Worm (Caenorhabditis elegans) whole organism, L1 larva: ENCODE measurements around the gene T27E7.9.
"Not testable (repeated sequence)": the region's sequence is repeated elsewhere in the genome, so short reads cannot be mapped to it uniquely, and the experiment has no call there.

Source experiments
- C04F5.9 ChIP-seq: sonication (generic microtip); optimal IDR thresholded peaks from 2 replicates; lab custom pipeline; 2016; ENCODE audit warnings: missing genetic modification characterization, missing compliant biosample characterization
- Y116A8C.19 ChIP-seq: sonication (generic microtip); optimal IDR thresholded peaks from 2 replicates; lab custom pipeline; 2016; ENCODE audit warnings: missing compliant biosample characterization, missing genetic modification characterization, borderline replicate concordance
- alr-1 ChIP-seq: fragments of 200-800 bp; sonication (Bioruptor generic); optimal IDR thresholded peaks from 2 replicates; lab custom pipeline; 2018; ENCODE audit warnings: borderline replicate concordance, mild to moderate bottlenecking, missing genetic modification characterization, missing compliant biosample characterization
- blmp-1 ChIP-seq: fragments of 150-350 bp; optimal IDR thresholded peaks from 2 replicates; lab custom pipeline; 2014; ENCODE audit warnings: missing biosample characterization, missing genetic modification characterization
- ces-1 ChIP-seq: fragments of 150-350 bp; optimal IDR thresholded peaks from 2 replicates; lab custom pipeline; 2014; ENCODE audit warnings: missing biosample characterization, missing genetic modification reagents, missing genetic modification characterization
- dpl-1 ChIP-seq, 3 experiments: fragments of 150-350 bp in 2 of 3; sonication (generic microtip) in 1 of 3; optimal IDR thresholded peaks; 2 replicates each; lab custom pipeline; 2014 to 2017; ENCODE audit warnings: missing biosample characterization in 3 of 3, missing genetic modification characterization in 3 of 3, missing genetic modification reagents in 3 of 3
- efl-1 ChIP-seq, 4 experiments: fragments of 150-350 bp; optimal IDR thresholded peaks in 3 of 4; peaks in 1 of 4; 1 replicate in 1 of 4; 2 replicates in 3 of 4; lab custom pipeline; 2014; ENCODE audit warnings: missing biosample characterization in 2 of 4, missing genetic modification characterization in 2 of 4, missing genetic modification reagents in 2 of 4
- efl-3 ChIP-seq: fragments of 200-800 bp; sonication (Bioruptor generic); optimal IDR thresholded peaks from 2 replicates; lab custom pipeline; 2018; ENCODE audit warnings: mild to moderate bottlenecking, missing genetic modification characterization, missing compliant biosample characterization
- elt-2 ChIP-seq: sonication (generic microtip); optimal IDR thresholded peaks from 2 replicates; lab custom pipeline; 2016; ENCODE audit warnings: missing genetic modification characterization, mild to moderate bottlenecking, inconsistent platforms, missing compliant biosample characterization, missing genetic modification reagents
- fkh-10 ChIP-seq: sonication (generic microtip); optimal IDR thresholded peaks from 2 replicates; lab custom pipeline; 2017; ENCODE audit warnings: missing biosample characterization, missing genetic modification reagents, missing genetic modification characterization
- fkh-8 ChIP-seq: sonication (generic microtip); optimal IDR thresholded peaks from 2 replicates; lab custom pipeline; 2016; ENCODE audit warnings: mild to moderate bottlenecking, missing genetic modification characterization, missing compliant biosample characterization
- irx-1 ChIP-seq: sonication (generic microtip); optimal IDR thresholded peaks from 2 replicates; lab custom pipeline; 2016; ENCODE audit warnings: missing genetic modification characterization, missing compliant biosample characterization
- lin-13 ChIP-seq: fragments of 150-350 bp; optimal IDR thresholded peaks from 2 replicates; lab custom pipeline; 2014; ENCODE audit warnings: missing biosample characterization, missing genetic modification reagents, missing genetic modification characterization
- lin-14 ChIP-seq: fragments of 200-800 bp; sonication (Bioruptor generic); optimal IDR thresholded peaks from 2 replicates; lab custom pipeline; 2018; ENCODE audit warnings: mild to moderate bottlenecking, missing genetic modification characterization, moderate library complexity, missing compliant biosample characterization
- lin-35 ChIP-seq, 2 experiments: fragments of 150-350 bp; optimal IDR thresholded peaks; 2 replicates each; lab custom pipeline; 2014; ENCODE audit warnings: missing biosample characterization in 2 of 2, missing genetic modification characterization in 2 of 2, missing genetic modification reagents in 2 of 2
- lin-39 ChIP-seq: fragments of 150-350 bp; optimal IDR thresholded peaks from 2 replicates; lab custom pipeline; 2014; ENCODE audit warnings: missing biosample characterization, missing genetic modification reagents, missing genetic modification characterization
- lir-3 ChIP-seq: sonication (generic microtip); optimal IDR thresholded peaks from 2 replicates; lab custom pipeline; 2016; ENCODE audit warnings: mild to moderate bottlenecking, missing genetic modification characterization, moderate library complexity, missing compliant biosample characterization; ENCODE audit not compliant: poor library complexity
- mdl-1 ChIP-seq, 2 experiments: fragments of 150-350 bp; optimal IDR thresholded peaks; 2 replicates each; lab custom pipeline; 2014 to 2017; ENCODE audit warnings: missing biosample characterization in 2 of 2, missing genetic modification characterization in 2 of 2, inconsistent platforms in 1 of 2
- mef-2 ChIP-seq: fragments of 150-350 bp; optimal IDR thresholded peaks from 2 replicates; lab custom pipeline; 2014; ENCODE audit warnings: missing biosample characterization, missing genetic modification characterization
- mep-1 ChIP-seq: fragments of 150-350 bp; optimal IDR thresholded peaks from 2 replicates; lab custom pipeline; 2014; ENCODE audit warnings: missing biosample characterization, missing genetic modification characterization
- nhr-12 ChIP-seq: sonication (generic microtip); optimal IDR thresholded peaks from 2 replicates; lab custom pipeline; 2017; ENCODE audit warnings: missing biosample characterization, missing genetic modification characterization
- nhr-19 ChIP-seq: fragments of 200-800 bp; sonication (Bioruptor generic); conservative IDR thresholded peaks from 2 replicates; pipeline ENCODE4 v1.3.6; 2022; ENCODE audit warnings: missing genetic modification characterization, missing compliant biosample characterization
- nhr-237 ChIP-seq: fragments of 150-350 bp; optimal IDR thresholded peaks from 2 replicates; lab custom pipeline; 2014; ENCODE audit warnings: missing biosample characterization, missing genetic modification characterization
- nhr-47 ChIP-seq: sonication (generic microtip); optimal IDR thresholded peaks from 2 replicates; lab custom pipeline; 2016; ENCODE audit warnings: mild to moderate bottlenecking, missing genetic modification characterization, moderate library complexity, missing compliant biosample characterization
- nhr-71 ChIP-seq: sonication (generic microtip); optimal IDR thresholded peaks from 2 replicates; lab custom pipeline; 2016; ENCODE audit warnings: mild to moderate bottlenecking, missing genetic modification characterization, moderate library complexity, missing compliant biosample characterization
- nhr-76 ChIP-seq: sonication (generic microtip); optimal IDR thresholded peaks from 2 replicates; lab custom pipeline; 2017; ENCODE audit warnings: missing biosample characterization, missing genetic modification characterization
- nhr-77 ChIP-seq: fragments of 150-350 bp; optimal IDR thresholded peaks from 2 replicates; lab custom pipeline; 2014; ENCODE audit warnings: missing biosample characterization, missing genetic modification characterization
- nhr-85 ChIP-seq: sonication (generic microtip); peaks from one replicate; lab custom pipeline; 2016; ENCODE audit warnings: missing genetic modification characterization, inconsistent platforms, missing compliant biosample characterization
- nhr-90 ChIP-seq: sonication (generic microtip); optimal IDR thresholded peaks from 2 replicates; lab custom pipeline; 2016; ENCODE audit warnings: mild to moderate bottlenecking, missing genetic modification characterization, missing compliant biosample characterization; ENCODE audit not compliant: poor library complexity
- pax-3 ChIP-seq: fragments of 200-800 bp; sonication (Bioruptor generic); optimal IDR thresholded peaks from 2 replicates; lab custom pipeline; 2018; ENCODE audit warnings: mild to moderate bottlenecking, missing genetic modification characterization, moderate library complexity, missing compliant biosample characterization
- snpc-4 ChIP-seq: fragments of 150-350 bp; optimal IDR thresholded peaks from 2 replicates; lab custom pipeline; 2014; ENCODE audit warnings: missing biosample characterization, missing genetic modification characterization
- sup-37 ChIP-seq: fragments of 200-800 bp; sonication (Bioruptor generic); optimal IDR thresholded peaks from 2 replicates; lab custom pipeline; 2018; ENCODE audit warnings: mild to moderate bottlenecking, missing genetic modification characterization, missing compliant biosample characterization
- tbx-2 ChIP-seq: sonication (generic microtip); optimal IDR thresholded peaks from 2 replicates; lab custom pipeline; 2016; ENCODE audit warnings: missing genetic modification characterization, missing compliant biosample characterization
- unc-130 ChIP-seq: fragments of 150-350 bp; optimal IDR thresholded peaks from 2 replicates; lab custom pipeline; 2017; ENCODE audit warnings: missing biosample characterization, missing genetic modification characterization, inconsistent platforms
- unc-62 ChIP-seq: fragments of 150-350 bp; optimal IDR thresholded peaks from 2 replicates; lab custom pipeline; 2014; ENCODE audit warnings: missing biosample characterization, missing genetic modification reagents, missing genetic modification characterization
- unc-98 ChIP-seq: fragments of 200-800 bp; sonication (Bioruptor generic); IDR thresholded peaks from 2 replicates; pipeline ENCODE4 v1.3.6; 2022; ENCODE audit warnings: missing genetic modification characterization, missing compliant biosample characterization
- xbp-1 ChIP-seq: sonication (generic microtip); optimal IDR thresholded peaks from 2 replicates; lab custom pipeline; 2016; ENCODE audit warnings: missing genetic modification characterization, missing compliant biosample characterization
- zip-4 ChIP-seq: fragments of 200-800 bp; sonication (Bioruptor generic); optimal IDR thresholded peaks from 2 replicates; lab custom pipeline; 2018; ENCODE audit warnings: mild to moderate bottlenecking, missing genetic modification characterization, moderate library complexity, missing compliant biosample characterization
- ztf-11 ChIP-seq, 2 experiments: sonication (generic microtip); optimal IDR thresholded peaks; 2 replicates each; lab custom pipeline; 2016 to 2017; ENCODE audit warnings: missing genetic modification characterization in 2 of 2, missing biosample characterization in 1 of 2, missing compliant biosample characterization in 1 of 2
- ztf-4 ChIP-seq: fragments of 150-350 bp; optimal IDR thresholded peaks from 2 replicates; lab custom pipeline; 2014; ENCODE audit warnings: missing biosample characterization, missing genetic modification characterization

T27E7.9 gene

ce11 chrIV:14551870-14552269, 2.7 kb upstream of the T27E7.9 start, which contains the start of gene pals-30:
Gene pals-30, minus strand, starts transcription at chrIV:14551970.
- TF ChIP-seq nhr-76 (tag; lab: Kevin White, UChicago); C04F5.9 (tag; lab: Kevin White, UChicago); unc-98 (GFP tag; lab: Robert Waterston, UW): not testable (repeated sequence)

- TF ChIP-seq nhr-71 (no peak), zip-4 (GFP tag; lab: Kevin White, UChicago) (no peak), mef-2 (tag; lab: Kevin White, UChicago) (no peak), tbx-2 (tag; lab: Kevin White, UChicago) (no peak), efl-3 (GFP tag; lab: Kevin White, UChicago) (no peak), blmp-1 (tag; lab: Kevin White, UChicago) (no peak), fkh-8 (tag; lab: Kevin White, UChicago) (no peak), lin-39 (tag; lab: Kevin White, UChicago) (no peak), irx-1 (tag; lab: Kevin White, UChicago) (no peak), nhr-237 (tag; lab: Kevin White, UChicago) (no peak), ztf-11 (tag; optimal IDR thresholded peaks at IDR 0.05; lab: Kevin White, UChicago) (no peak), nhr-19 (GFP tag; lab: Robert Waterston, UW) (no peak), lin-14 (GFP tag; lab: Kevin White, UChicago) (no peak), ces-1 (GFP tag; lab: Kevin White, UChicago) (no peak), C04F5.9 (tag; lab: Kevin White, UChicago) (no peak), Y116A8C.19 (tag; lab: Kevin White, UChicago) (no peak), fkh-10 (GFP tag; lab: Kevin White, UChicago) (no peak), nhr-12 (tag; lab: Kevin White, UChicago) (no peak)
These were observed 1.9 kb downstream of the T27E7.9 start for ce11 chrIV:14547292-14547691.

- TF ChIP-seq unc-62 (no peak), zip-4 (GFP tag; lab: Kevin White, UChicago) (no peak), mep-1 (tag; lab: Kevin White, UChicago) (no peak), nhr-90 (tag; lab: Kevin White, UChicago) (no peak), nhr-12 (tag; lab: Kevin White, UChicago) (no peak), pax-3 (no peak), nhr-47 (tag; lab: Kevin White, UChicago) (no peak)
These were observed 6.7 kb downstream of the T27E7.9 start, which contains the start of gene pals-29 for ce11 chrIV:14542517-14542916. Gene pals-29, minus strand, starts transcription at chrIV:14542617.

DNA sequence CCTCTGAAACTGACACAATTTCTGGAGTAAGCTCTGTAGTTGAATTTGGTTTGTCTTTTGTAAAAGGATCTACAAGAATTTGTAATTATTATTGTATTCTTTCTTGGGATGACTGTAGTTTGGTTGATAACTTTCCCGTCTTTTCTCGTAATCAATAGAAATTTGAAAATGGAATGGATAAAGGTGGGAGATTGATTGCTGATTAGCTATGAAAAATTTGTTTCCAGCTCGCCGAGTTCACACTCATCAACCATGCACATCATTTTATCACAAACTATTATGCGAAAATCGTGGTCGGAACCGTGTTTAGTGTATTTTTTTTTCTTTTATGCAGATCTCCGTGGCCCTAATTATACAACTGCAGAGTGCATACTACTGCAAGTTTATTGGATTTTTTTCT, 12.3 kb downstream of the T27E7.9 start, which contains the start of gene T27E7.5:
T27E7.5 (plus strand) TSS at position 253 of the 400 bp plus-strand sequence.
- TF ChIP-seq alr-1 (tag; lab: Kevin White, UChicago) (no peak), lir-3 (tag; lab: Kevin White, UChicago) (no peak)

DNA sequence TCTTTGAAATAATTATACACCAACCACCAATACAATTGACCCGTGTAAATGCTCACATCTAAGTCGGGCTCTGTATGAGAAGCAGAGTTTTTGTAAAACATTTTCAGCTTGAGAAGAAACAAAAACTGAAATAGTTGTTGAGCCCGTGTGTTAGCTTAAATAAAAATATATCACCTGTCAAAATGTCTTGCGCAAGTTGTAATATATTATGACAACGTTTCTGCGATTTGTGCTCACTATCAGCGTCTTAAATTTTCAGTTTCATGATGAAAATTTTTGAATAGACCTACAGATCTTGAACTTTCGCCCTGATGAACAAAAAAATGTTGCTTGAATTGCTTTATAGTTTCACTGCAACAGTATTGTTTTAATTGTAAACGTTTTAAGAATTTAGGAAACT, 14.2 kb downstream of the T27E7.9 start, which contains the start of gene T27E7.4:
T27E7.4 (minus strand) TSS at position 101 of the 400 bp plus-strand sequence.
- TF ChIP-seq sup-37 (GFP tag; lab: Kevin White, UChicago) (no peak), nhr-237 (tag; lab: Kevin White, UChicago) (no peak), ztf-4 (no peak)

DNA sequence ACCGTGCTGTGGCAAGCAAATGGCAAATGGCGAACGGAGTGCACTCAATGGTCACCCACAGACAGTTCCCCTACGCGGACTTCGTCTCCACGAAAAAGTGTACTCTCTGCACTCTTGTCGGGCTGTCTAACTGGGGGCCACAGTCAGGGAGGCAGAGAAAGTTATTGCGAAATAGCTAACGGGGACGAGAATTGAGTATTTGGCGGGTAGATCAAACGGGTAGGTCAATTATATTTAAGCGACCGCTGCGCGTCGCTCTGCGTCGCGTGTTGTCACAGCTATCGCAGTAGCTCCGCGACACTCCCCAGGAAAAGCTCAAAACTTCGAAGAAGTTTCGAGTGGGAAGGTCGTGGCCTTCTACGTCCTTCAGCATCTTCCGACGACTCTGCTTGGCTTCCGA, 16.8 kb downstream of the T27E7.9 start:
- no peak for TF ChIP-seq mdl-1 (tag; optimal IDR thresholded peaks at IDR 0.05; lab: Kevin White, UChicago)
- TF ChIP-seq pax-3, result no peak
- no peak for TF ChIP-seq nhr-76 (tag; lab: Kevin White, UChicago)
- TF ChIP-seq elt-2, result no peak
- TF ChIP-seq unc-130 (tag; lab: Kevin White, UChicago), result no peak
- no peak for TF ChIP-seq lin-13 (GFP tag; lab: Kevin White, UChicago)
- TF ChIP-seq C04F5.9 (tag; lab: Kevin White, UChicago), result no peak
- TF ChIP-seq dpl-1 (GFP tag; optimal IDR thresholded peaks at IDR 0.05; lab: Kevin White, UChicago), result peak in 2 of 3 experiments; percentile 6 to 38
- TF ChIP-seq lin-35 (GFP tag; optimal IDR thresholded peaks at IDR 0.05; lab: Kevin White, UChicago), result peak in 1 of 2 experiments; percentile 8
- TF ChIP-seq lin-14 (GFP tag; lab: Kevin White, UChicago), result no peak
- no peak for TF ChIP-seq nhr-77
- TF ChIP-seq efl-1 (optimal IDR thresholded peaks at IDR 0.05; lab: Kevin White, UChicago), result peak in 1 of 2 experiments; percentile 43
- peak in 1 of 2 experiments; percentile 45 for TF ChIP-seq efl-1 (GFP tag; optimal IDR thresholded peaks at IDR 0.05 in 1 of 2; lab: Kevin White, UChicago)
- peak; percentile 31 for TF ChIP-seq nhr-85
- peak; percentile 4 for TF ChIP-seq blmp-1 (tag; lab: Kevin White, UChicago)
- peak; percentile 65 for TF ChIP-seq zip-4 (GFP tag; lab: Kevin White, UChicago)
- TF ChIP-seq snpc-4, result no peak
- TF ChIP-seq fkh-8 (tag; lab: Kevin White, UChicago), result no peak
- TF ChIP-seq xbp-1 (tag; lab: Kevin White, UChicago), result no peak
- TF ChIP-seq, all 84 proteins: peak for 6
